Worm (Caenorhabditis elegans) whole organism, L2 larva: ENCODE results near the gene cam-1.

Source experiments
- C34F6.9 ChIP-seq: fragments of 150-350 bp; optimal IDR thresholded peaks from 2 replicates; lab custom pipeline; 2014; ENCODE audit warnings: missing biosample characterization, missing genetic modification characterization
- F13H6.1 ChIP-seq: sonication (generic microtip); optimal IDR thresholded peaks from 2 replicates; lab custom pipeline; 2016; ENCODE audit warnings: missing genetic modification characterization, missing compliant biosample characterization
- R02D3.7 ChIP-seq: fragments of 150-350 bp; optimal IDR thresholded peaks from 2 replicates; lab custom pipeline; 2014; ENCODE audit warnings: missing biosample characterization, missing genetic modification characterization
- Y55F3AM.14 ChIP-seq: fragments of 200-800 bp; sonication (Bioruptor generic); optimal IDR thresholded peaks from 2 replicates; lab custom pipeline; 2018; ENCODE audit warnings: mild to moderate bottlenecking, missing genetic modification characterization, missing compliant biosample characterization
- alr-1 ChIP-seq: fragments of 150-350 bp; optimal IDR thresholded peaks from 2 replicates; lab custom pipeline; 2014; ENCODE audit warnings: missing biosample characterization, missing genetic modification characterization
- ama-1 ChIP-seq: fragments of 150-350 bp; optimal IDR thresholded peaks from 2 replicates; lab custom pipeline; 2018; ENCODE audit warnings: inconsistent platforms
- ceh-16 ChIP-seq: fragments of 150-350 bp; optimal IDR thresholded peaks from 2 replicates; lab custom pipeline; 2014; ENCODE audit warnings: missing biosample characterization, missing genetic modification characterization
- dmd-4 ChIP-seq: sonication (generic microtip); optimal IDR thresholded peaks from 2 replicates; lab custom pipeline; 2017; ENCODE audit warnings: missing biosample characterization, missing genetic modification characterization
- elt-1 ChIP-seq: fragments of 150-350 bp; optimal IDR thresholded peaks from 2 replicates; lab custom pipeline; 2014; ENCODE audit warnings: missing biosample characterization, missing genetic modification characterization
- fos-1 ChIP-seq: fragments of 150-350 bp; optimal IDR thresholded peaks from 2 replicates; lab custom pipeline; 2014; ENCODE audit warnings: missing biosample characterization, missing genetic modification characterization
- lin-13 ChIP-seq: fragments of 150-350 bp; optimal IDR thresholded peaks from 2 replicates; lab custom pipeline; 2014; ENCODE audit warnings: missing biosample characterization, missing genetic modification reagents, missing genetic modification characterization
- lin-39 ChIP-seq: fragments of 150-350 bp; optimal IDR thresholded peaks from 2 replicates; lab custom pipeline; 2014; ENCODE audit warnings: missing biosample characterization, missing genetic modification reagents, missing genetic modification characterization
- lsy-2 ChIP-seq, 2 experiments: fragments of 150-350 bp in 1 of 2; sonication (generic microtip) in 1 of 2; optimal IDR thresholded peaks; 2 replicates each; lab custom pipeline; 2014 to 2017; ENCODE audit warnings: missing biosample characterization in 2 of 2, missing genetic modification characterization in 2 of 2
- mab-5 ChIP-seq: fragments of 150-350 bp; optimal IDR thresholded peaks from 2 replicates; lab custom pipeline; 2014; ENCODE audit warnings: missing biosample characterization, missing genetic modification characterization
- nhr-10 ChIP-seq: sonication (generic microtip); optimal IDR thresholded peaks from 2 replicates; lab custom pipeline; 2017; ENCODE audit warnings: missing biosample characterization, missing genetic modification characterization
- nhr-12 ChIP-seq: fragments of 150-350 bp; optimal IDR thresholded peaks from 2 replicates; lab custom pipeline; 2014; ENCODE audit warnings: missing biosample characterization, missing genetic modification characterization
- nhr-129 ChIP-seq: fragments of 150-350 bp; optimal IDR thresholded peaks from 2 replicates; lab custom pipeline; 2014; ENCODE audit warnings: missing biosample characterization, missing genetic modification characterization
- nhr-237 ChIP-seq: fragments of 150-350 bp; optimal IDR thresholded peaks from 2 replicates; lab custom pipeline; 2014; ENCODE audit warnings: missing biosample characterization, missing genetic modification characterization
- nhr-25 ChIP-seq: fragments of 150-350 bp; sonication (generic microtip); optimal IDR thresholded peaks from 3 replicates; lab custom pipeline; 2014; ENCODE audit warnings: missing biosample characterization, missing genetic modification characterization
- sem-4 ChIP-seq: fragments of 150-350 bp; optimal IDR thresholded peaks from 2 replicates; lab custom pipeline; 2014; ENCODE audit warnings: missing biosample characterization, missing genetic modification reagents, missing genetic modification characterization
- sma-3 ChIP-seq: sonication (generic microtip); optimal IDR thresholded peaks from 2 replicates; lab custom pipeline; 2016; ENCODE audit warnings: missing genetic modification reagents, missing genetic modification characterization, missing compliant biosample characterization
- sma-9 ChIP-seq, 2 experiments: fragments of 150-350 bp in 1 of 2; sonication (generic microtip) in 1 of 2; optimal IDR thresholded peaks; 2 replicates each; lab custom pipeline; 2014 to 2016; ENCODE audit warnings: missing genetic modification characterization in 2 of 2, mild to moderate bottlenecking in 1 of 2, missing biosample characterization in 1 of 2, missing compliant biosample characterization in 1 of 2, missing genetic modification reagents in 1 of 2, moderate library complexity in 1 of 2
- snpc-4 ChIP-seq: fragments of 150-350 bp; optimal IDR thresholded peaks from 2 replicates; lab custom pipeline; 2014; ENCODE audit warnings: missing biosample characterization, missing genetic modification characterization
- unc-39 ChIP-seq: fragments of 150-350 bp; optimal IDR thresholded peaks from 2 replicates; lab custom pipeline; 2014; ENCODE audit warnings: missing biosample characterization, missing genetic modification characterization
- unc-55 ChIP-seq: fragments of 150-350 bp; sonication (generic microtip); optimal IDR thresholded peaks from 3 replicates; lab custom pipeline; 2014; ENCODE audit warnings: missing biosample characterization, missing genetic modification reagents, missing genetic modification characterization
- unc-62 ChIP-seq: fragments of 150-350 bp; optimal IDR thresholded peaks from 2 replicates; lab custom pipeline; 2014; ENCODE audit warnings: missing biosample characterization, missing genetic modification reagents, missing genetic modification characterization
- zag-1 ChIP-seq: fragments of 150-350 bp; optimal IDR thresholded peaks from 2 replicates; lab custom pipeline; 2014; ENCODE audit warnings: missing biosample characterization, missing genetic modification characterization
- ztf-1 ChIP-seq: fragments of 200-800 bp; sonication (Bioruptor generic); conservative IDR thresholded peaks from 2 replicates; pipeline ENCODE4 v1.3.6; 2022; ENCODE audit warnings: missing genetic modification characterization, missing compliant biosample characterization
- ztf-11 ChIP-seq: sonication (generic microtip); optimal IDR thresholded peaks from 2 replicates; lab custom pipeline; 2017; ENCODE audit warnings: missing biosample characterization, missing genetic modification characterization
- ztf-4 ChIP-seq: fragments of 150-350 bp; optimal IDR thresholded peaks from 2 replicates; lab custom pipeline; 2014; ENCODE audit warnings: missing biosample characterization, missing genetic modification characterization

Gene cam-1

ce11 chrII:9343955-9344354 lies 33.9 kb upstream of the cam-1 start (continued):
- TF ChIP-seq nhr-25 (tag; lab: Kevin White, UChicago) (peak; percentile 69), lsy-2 (tag; optimal IDR thresholded peaks at IDR 0.05; lab: Kevin White, UChicago) (peak in 1 of 2 experiments; percentile 9), dmd-4 (tag; lab: Kevin White, UChicago) (no peak), unc-55 (GFP tag; lab: Kevin White, UChicago) (no peak), fos-1 (tag; lab: Kevin White, UChicago) (peak; percentile 21)
- TF ChIP-seq, all 48 proteins: peak for 11

DNA sequence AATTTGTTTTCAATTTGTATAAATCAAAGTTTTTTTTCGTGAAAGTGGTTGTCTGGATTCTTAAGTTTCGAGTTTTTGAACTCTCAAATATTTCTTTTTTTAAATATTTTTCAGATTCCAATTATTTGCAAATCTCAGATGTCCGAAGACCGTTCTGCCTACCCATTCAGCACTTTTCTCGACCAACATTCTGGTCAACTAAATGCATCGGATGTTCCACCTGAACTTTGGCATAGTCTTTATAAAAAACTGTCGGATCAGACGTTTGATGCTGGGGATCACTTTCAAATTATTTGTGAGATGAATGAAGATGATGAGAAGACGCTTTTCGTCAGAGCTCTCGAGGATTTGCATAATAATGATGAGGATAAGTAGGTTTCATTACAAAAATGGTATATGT lies 28.8 kb upstream of the cam-1 start, which contains the start of gene ttll-12:
TSS of gene ttll-12 (plus strand) at position 139 of the 400 bp plus-strand sequence.
- peak; percentile 89 for TF ChIP-seq ama-1 (lab: Kevin White, UChicago)
- TF ChIP-seq ceh-16 (tag; lab: Kevin White, UChicago): no peak
- no peak for TF ChIP-seq nhr-12 (tag; lab: Kevin White, UChicago)
- TF ChIP-seq ztf-11: no peak
- TF ChIP-seq, all 48 proteins: peak for 1

ce11 chrII:9336651-9337050 lies 26.5 kb upstream of the cam-1 start:
- no peak for TF ChIP-seq elt-1 (tag; lab: Kevin White, UChicago)
- TF ChIP-seq ama-1 (lab: Kevin White, UChicago): peak; percentile 81
- peak; percentile 40 for TF ChIP-seq C34F6.9
- TF ChIP-seq nhr-10 (tag; lab: Kevin White, UChicago): no peak
- TF ChIP-seq unc-55 (GFP tag; lab: Kevin White, UChicago): peak; percentile 32

ce11 chrII:9333714-9334113 lies 23.6 kb upstream of the cam-1 start, which contains the start of gene scp-1:
Gene scp-1 (plus strand): TSS chrII:9334014.
- TF ChIP-seq F13H6.1 (tag; lab: Kevin White, UChicago) (no peak), sma-9 (GFP tag; optimal IDR thresholded peaks at IDR 0.05; lab: Kevin White, UChicago) (no peak), sma-9 (tag; optimal IDR thresholded peaks at IDR 0.05; lab: Kevin White, UChicago) (no peak), R02D3.7 (tag; lab: Kevin White, UChicago) (no peak), nhr-129 (tag; lab: Kevin White, UChicago) (no peak), fos-1 (tag; lab: Kevin White, UChicago) (no peak), sma-3 (no peak), dmd-4 (tag; lab: Kevin White, UChicago) (no peak)

DNA sequence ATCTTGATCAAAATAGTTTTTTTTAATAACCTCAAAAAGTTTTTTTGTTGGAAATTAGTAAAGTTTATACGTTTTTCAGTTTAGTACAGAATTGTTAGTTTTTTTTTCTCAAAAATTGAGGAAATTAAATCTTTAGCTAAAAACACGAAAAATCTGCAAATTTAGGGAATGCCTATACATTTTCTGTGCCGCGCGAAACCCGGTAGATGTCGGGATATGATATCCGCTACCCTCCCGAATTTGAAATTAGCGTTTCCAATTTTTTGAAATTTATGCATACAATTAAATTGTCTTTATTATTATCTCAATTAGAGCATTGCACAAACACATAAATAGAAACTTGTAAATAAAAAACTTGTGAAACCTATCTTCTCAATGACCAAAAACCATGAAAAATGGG lies 22.9 kb upstream of the cam-1 start:
- TF ChIP-seq nhr-12 (tag; lab: Kevin White, UChicago) (no peak), ztf-4 (tag; lab: Kevin White, UChicago) (no peak), fos-1 (tag; lab: Kevin White, UChicago) (no peak), lin-39 (tag; lab: Kevin White, UChicago) (no peak), Y55F3AM.14 (GFP tag; lab: Kevin White, UChicago) (no peak)

ce11 chrII:9331343-9331742 lies 21.2 kb upstream of the cam-1 start, which contains the start of gene eif-3.F:
Gene eif-3.F (plus strand): TSS chrII:9331643.
- TF ChIP-seq mab-5 (tag; lab: Kevin White, UChicago) (no peak), sem-4 (tag; lab: Kevin White, UChicago) (no peak), sma-9 (GFP tag; optimal IDR thresholded peaks at IDR 0.05; lab: Kevin White, UChicago) (no peak), sma-9 (tag; optimal IDR thresholded peaks at IDR 0.05; lab: Kevin White, UChicago) (no peak), nhr-129 (tag; lab: Kevin White, UChicago) (no peak), R02D3.7 (tag; lab: Kevin White, UChicago) (no peak), nhr-237 (tag; lab: Kevin White, UChicago) (no peak), unc-62 (GFP tag; lab: Kevin White, UChicago) (no peak), F13H6.1 (tag; lab: Kevin White, UChicago) (no peak), ama-1 (lab: Kevin White, UChicago) (no peak), ztf-1 (GFP tag; lab: Robert Waterston, UW) (no peak), alr-1 (tag; lab: Kevin White, UChicago) (no peak), unc-39 (tag; lab: Kevin White, UChicago) (no peak), lin-13 (GFP tag; lab: Kevin White, UChicago) (no peak), nhr-12 (tag; lab: Kevin White, UChicago) (no peak), zag-1 (tag; lab: Kevin White, UChicago) (no peak), snpc-4 (tag; lab: Kevin White, UChicago) (no peak), elt-1 (tag; lab: Kevin White, UChicago) (no peak)
